Worm (Caenorhabditis elegans) whole organism, L1 larva: ENCODE measurements around the gene arrd-3.

Experiments
- ceh-63 ChIP-seq: fragments of 200-800 bp; sonication (Bioruptor generic); optimal IDR thresholded peaks from 2 replicates; lab custom pipeline; 2018; ENCODE audit warnings: mild to moderate bottlenecking, missing genetic modification characterization, missing compliant biosample characterization
- fos-1 ChIP-seq: fragments of 150-350 bp; optimal IDR thresholded peaks from 2 replicates; lab custom pipeline; 2014; ENCODE audit warnings: missing biosample characterization, missing genetic modification characterization
- lsy-2 ChIP-seq, 2 experiments: fragments of 150-350 bp; optimal IDR thresholded peaks; 2 replicates each; lab custom pipeline; 2014; ENCODE audit warnings: missing biosample characterization in 2 of 2, missing genetic modification characterization in 2 of 2

DNA sequence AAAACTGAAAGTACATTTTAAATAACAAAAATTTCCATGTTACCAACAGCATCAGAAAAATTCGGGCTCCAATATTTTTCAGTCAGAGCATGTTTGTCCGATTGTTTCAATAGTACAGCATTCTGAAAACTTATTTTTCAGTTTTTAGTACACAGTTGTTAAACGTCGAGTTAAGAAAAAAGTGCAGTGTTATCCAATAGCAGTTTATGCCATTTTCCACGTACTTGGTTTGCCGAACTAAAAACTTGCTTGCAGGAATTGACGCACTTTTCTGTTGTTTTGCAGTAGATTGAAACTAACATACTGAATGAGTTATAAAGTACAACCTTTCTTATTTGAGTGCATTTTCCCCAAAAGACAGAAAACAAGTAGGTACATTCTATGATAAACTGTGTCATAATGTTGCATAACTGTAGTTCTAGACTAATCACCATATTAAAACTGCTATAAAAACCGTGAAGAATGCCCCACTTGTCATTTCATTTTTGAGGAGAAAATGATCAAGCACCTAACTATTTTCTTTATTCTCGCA is 13.9 kb upstream of the arrd-3 start, which contains the start of the genes Y51B9A.14 and Y51B9A.8:
- TF ChIP-seq lsy-2 (tag; optimal IDR thresholded peaks at IDR 0.05; lab: Kevin White, UChicago) (no peak), ceh-63 (GFP tag; lab: Kevin White, UChicago) (no peak), fos-1 (no peak)
